Fruit fly (Drosophila melanogaster): Measurements from ENCODE around the gene Cdep.

DNA sequence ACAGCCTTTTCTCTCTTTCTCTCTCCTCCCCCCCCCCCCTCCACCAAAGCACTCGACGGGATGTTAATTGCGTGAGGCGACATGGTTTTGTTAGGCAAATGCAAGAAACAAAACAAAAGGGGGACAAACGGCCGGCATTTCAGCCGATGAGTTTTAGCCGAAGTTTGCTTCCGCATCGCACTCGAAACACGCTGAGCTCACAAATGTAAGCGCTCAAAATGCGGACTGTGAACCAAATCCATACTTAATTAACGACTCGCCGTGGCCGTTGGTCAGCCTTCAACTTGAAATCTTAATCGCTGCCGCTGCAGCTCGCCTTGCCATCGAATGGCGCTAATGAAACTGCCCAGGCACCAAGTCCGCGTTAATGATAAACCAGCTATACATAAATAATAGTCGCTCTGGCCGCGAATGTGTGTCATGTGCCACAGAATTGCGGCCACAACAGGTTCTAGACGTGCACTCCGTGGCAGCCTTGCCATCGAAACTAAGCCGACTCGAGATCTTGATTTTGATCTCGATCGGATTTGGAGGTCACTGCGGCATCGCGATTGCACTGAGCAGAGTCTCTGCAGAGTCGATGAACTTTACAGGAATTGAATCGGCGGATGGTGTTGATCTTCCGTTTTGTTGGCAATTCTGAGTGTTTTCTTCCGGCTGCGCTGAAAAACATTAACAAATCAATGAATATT is 56.0 kb downstream of the Cdep start:
- TF ChIP-seq CG8478 (optimal IDR thresholded peaks at IDR 0.05) (no peak), CTCF (optimal IDR thresholded peaks at IDR 0.05) (no peak)
